Worm (Caenorhabditis elegans): ENCODE measurements around the gene ssup-72.
A peak's percentile ranks its signal among the peaks of the same experiment; 100 is the strongest.

ssup-72 gene

DNA sequence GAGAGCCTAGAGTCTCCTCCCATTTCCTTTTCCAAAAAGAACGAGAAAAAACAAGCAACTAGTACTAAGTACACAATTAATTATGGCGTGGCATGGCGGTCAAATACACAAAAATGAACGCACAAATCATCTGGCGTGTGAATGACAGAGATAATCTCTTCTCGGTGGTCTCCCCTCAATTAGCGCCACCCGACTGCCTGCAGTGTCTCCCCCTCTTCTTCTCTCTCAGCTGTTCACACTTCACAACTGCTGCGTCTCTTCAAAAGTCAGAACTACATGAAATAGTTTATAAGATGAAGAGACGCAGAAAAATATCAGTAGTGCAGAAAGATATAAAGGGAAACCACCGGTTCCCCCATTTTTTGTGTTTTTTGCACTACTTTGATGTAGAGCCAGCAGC is 51.0 kb downstream of the ssup-72 start (continued):
- TF ChIP-seq npax-4 (tag; optimal IDR thresholded peaks at IDR 0.05), result no peak
- no peak for TF ChIP-seq hlh-13 (GFP tag; optimal IDR thresholded peaks at IDR 0.05)
- TF ChIP-seq unc-42 (tag; optimal IDR thresholded peaks at IDR 0.05), result no peak
- TF ChIP-seq F13H6.1 (tag; optimal IDR thresholded peaks at IDR 0.05), result peak; percentile 20
- TF ChIP-seq ceh-24 (tag; optimal IDR thresholded peaks at IDR 0.05), result peak; percentile 6
- no peak for TF ChIP-seq pqm-1 (tag; optimal IDR thresholded peaks at IDR 0.05)
- no peak for TF ChIP-seq sdc-2 (tag; optimal IDR thresholded peaks at IDR 0.05)
- peak; percentile 87 for TF ChIP-seq unc-55 (GFP tag; optimal IDR thresholded peaks at IDR 0.05)
- no peak for TF ChIP-seq madf-2 (tag; optimal IDR thresholded peaks at IDR 0.05)
- TF ChIP-seq elt-4 (tag; optimal IDR thresholded peaks at IDR 0.05), result no peak
- no peak for TF ChIP-seq hlh-6 (tag; optimal IDR thresholded peaks at IDR 0.05)
- TF ChIP-seq zip-5 (tag; optimal IDR thresholded peaks at IDR 0.05), result no peak
- TF ChIP-seq unc-86 (tag; optimal IDR thresholded peaks at IDR 0.05), result no peak
- no peak for TF ChIP-seq pag-3 (tag; optimal IDR thresholded peaks at IDR 0.05; ENCODE audit: borderline replicate concordance)
- TF ChIP-seq che-1 (tag; optimal IDR thresholded peaks at IDR 0.05), result no peak
- no peak for TF ChIP-seq K09A11.1 (tag; optimal IDR thresholded peaks at IDR 0.05; ENCODE audit: insufficient read depth)
- no peak for TF ChIP-seq lim-6 (tag; optimal IDR thresholded peaks at IDR 0.05)
- no peak for TF ChIP-seq hlh-15 (tag; optimal IDR thresholded peaks at IDR 0.05)
- no peak for TF ChIP-seq tbx-7 (tag; optimal IDR thresholded peaks at IDR 0.05)
- no peak for TF ChIP-seq ceh-6 (GFP tag; optimal IDR thresholded peaks at IDR 0.05)
- TF ChIP-seq syd-9 (tag; optimal IDR thresholded peaks at IDR 0.05), result no peak
- no peak for TF ChIP-seq Y22D7AL.16 (tag; optimal IDR thresholded peaks at IDR 0.05)
- no peak for TF ChIP-seq eyg-1 (tag; optimal IDR thresholded peaks at IDR 0.05)
- peak; percentile 49 for TF ChIP-seq ceh-2 (tag; optimal IDR thresholded peaks at IDR 0.05)
- no peak for TF ChIP-seq C38D4.7 (GFP tag; optimal IDR thresholded peaks at IDR 0.05)
- TF ChIP-seq rnt-1 (tag; optimal IDR thresholded peaks at IDR 0.05), result peak; percentile 77
- TF ChIP-seq hlh-8 (tag; optimal IDR thresholded peaks at IDR 0.05), result no peak
- TF ChIP-seq ceh-31 (tag; optimal IDR thresholded peaks at IDR 0.05), result peak; percentile 73
- TF ChIP-seq pax-1 (tag; optimal IDR thresholded peaks at IDR 0.05), result no peak
- TF ChIP-seq sox-4 (tag; optimal IDR thresholded peaks at IDR 0.05), result no peak
- TF ChIP-seq pha-4 (tag; optimal IDR thresholded peaks at IDR 0.05), result no peak
- peak; percentile 68 for TF ChIP-seq ceh-18 (tag; optimal IDR thresholded peaks at IDR 0.05)
- no peak for TF ChIP-seq lin-11 (tag; optimal IDR thresholded peaks at IDR 0.05)
- peak; percentile 81 for TF ChIP-seq tbx-2 (tag; optimal IDR thresholded peaks at IDR 0.05)
- no peak for TF ChIP-seq gmeb-2 (tag; optimal IDR thresholded peaks at IDR 0.05)
- TF ChIP-seq K02D7.2 (tag; optimal IDR thresholded peaks at IDR 0.05), result no peak
- peak; percentile 50 for TF ChIP-seq dmd-4 (tag; optimal IDR thresholded peaks at IDR 0.05; ENCODE audit: borderline replicate concordance)
- no peak for TF ChIP-seq pha-2 (tag; optimal IDR thresholded peaks at IDR 0.05)
